Fruit fly (Drosophila melanogaster) whole organism, adult: ENCODE measurements around the gene robl37BC.

Experiments used
- CG11617 ChIP-seq: fragments of 200-800 bp; sonication (Bioruptor generic); optimal IDR thresholded peaks from 2 replicates; lab custom pipeline; 2017; ENCODE audit warnings: mild to moderate bottlenecking, missing biosample characterization, missing genetic modification reagents, missing genetic modification characterization
- CG12768 ChIP-seq: fragments of 200-800 bp; sonication (Bioruptor generic); optimal IDR thresholded peaks from 2 replicates; lab custom pipeline; 2017; ENCODE audit warnings: missing biosample characterization, missing genetic modification characterization, mild to moderate bottlenecking, moderate library complexity, missing genetic modification reagents
- CG14711 ChIP-seq: fragments of 200-800 bp; sonication (Bioruptor generic); optimal IDR thresholded peaks from 2 replicates; lab custom pipeline; 2018; ENCODE audit warnings: missing biosample characterization, mild to moderate bottlenecking, missing genetic modification characterization, moderate library complexity
- CG1620 ChIP-seq: fragments of 200-800 bp; sonication (Bioruptor generic); optimal IDR thresholded peaks from 2 replicates; lab custom pipeline; 2016; ENCODE audit warnings: missing biosample characterization, missing genetic modification characterization
- CG33017 ChIP-seq: fragments of 200-800 bp; sonication (Bioruptor generic); optimal IDR thresholded peaks from 2 replicates; lab custom pipeline; 2018; ENCODE audit warnings: missing biosample characterization, mild to moderate bottlenecking, missing genetic modification characterization, moderate library complexity
- CG5204 ChIP-seq: fragments of 200-800 bp; sonication (Bioruptor generic); optimal IDR thresholded peaks from 2 replicates; lab custom pipeline; 2016; ENCODE audit warnings: missing biosample characterization, missing genetic modification characterization
- CG7045 ChIP-seq: fragments of 200-800 bp; sonication (Bioruptor generic); optimal IDR thresholded peaks from 2 replicates; lab custom pipeline; 2017; ENCODE audit warnings: missing biosample characterization, mild to moderate bottlenecking, missing genetic modification characterization
- CG7101 ChIP-seq: fragments of 200-800 bp; sonication (Bioruptor generic); optimal IDR thresholded peaks from 2 replicates; lab custom pipeline; 2018; ENCODE audit warnings: missing biosample characterization, mild to moderate bottlenecking, missing genetic modification characterization, moderate library complexity
- Clk ChIP-seq: fragments of 200-800 bp; sonication (Bioruptor generic); optimal IDR thresholded peaks from 2 replicates; lab custom pipeline; 2017; ENCODE audit warnings: missing biosample characterization, missing genetic modification characterization
- Crg-1 ChIP-seq: fragments of 200-800 bp; sonication (Bioruptor generic); optimal IDR thresholded peaks from 2 replicates; lab custom pipeline; 2016; ENCODE audit warnings: missing biosample characterization, missing genetic modification characterization
- Hr96 ChIP-seq: fragments of 200-800 bp; sonication (Bioruptor generic); optimal IDR thresholded peaks from 2 replicates; lab custom pipeline; 2016; ENCODE audit warnings: missing biosample characterization, missing genetic modification characterization
- Mnt ChIP-seq: fragments of 200-800 bp; sonication (Bioruptor generic); optimal IDR thresholded peaks from 2 replicates; lab custom pipeline; 2016; ENCODE audit warnings: missing biosample characterization, mild to moderate bottlenecking, missing genetic modification characterization
- bab1 ChIP-seq: fragments of 200-800 bp; sonication (Bioruptor generic); optimal IDR thresholded peaks from 3 replicates; lab custom pipeline; 2019; ENCODE audit warnings: missing biosample characterization, mild to moderate bottlenecking, missing genetic modification characterization, moderate library complexity
- cic ChIP-seq: fragments of 200-800 bp; sonication (Bioruptor generic); optimal IDR thresholded peaks from 2 replicates; lab custom pipeline; 2017; ENCODE audit warnings: missing biosample characterization, mild to moderate bottlenecking, missing genetic modification characterization, moderate library complexity
- cnc ChIP-seq, 2 experiments: fragments of >200 bp; optimal IDR thresholded peaks; 2 replicates each; lab custom pipeline; 2017
- kay ChIP-seq: fragments of 200-800 bp; sonication (Bioruptor generic); peaks from one replicate; lab custom pipeline; 2016; ENCODE audit warnings: missing biosample characterization, missing genetic modification characterization, borderline replicate concordance
- ovo ChIP-seq: fragments of 200-800 bp; sonication (Bioruptor generic); optimal IDR thresholded peaks from 2 replicates; lab custom pipeline; 2016; ENCODE audit warnings: missing biosample characterization, missing genetic modification characterization
- pad ChIP-seq: fragments of 200-800 bp; sonication (Bioruptor generic); optimal IDR thresholded peaks from 3 replicates; lab custom pipeline; 2017; ENCODE audit warnings: missing biosample characterization, missing genetic modification characterization, mild to moderate bottlenecking, moderate library complexity, missing genetic modification reagents
- tj ChIP-seq: fragments of 200-800 bp; sonication (Bioruptor generic); optimal IDR thresholded peaks from 3 replicates; lab custom pipeline; 2017; ENCODE audit warnings: missing biosample characterization, mild to moderate bottlenecking, missing genetic modification characterization, moderate library complexity
- toe ChIP-seq: fragments of 200-800 bp; sonication (Bioruptor generic); optimal IDR thresholded peaks from 2 replicates; lab custom pipeline; 2016; ENCODE audit warnings: missing biosample characterization, missing genetic modification characterization

robl37BC gene

dm6 chr2L:18992196-18992595 is 18.5 kb upstream of the robl37BC start, which contains the start of gene CG46465:
CG46465 (plus strand) TSS chr2L:18992496.
- no peak for TF ChIP-seq ovo (GFP tag; lab: Kevin White, UChicago)
- peak; percentile 87 for TF ChIP-seq kay

dm6 chr2L:18995660-18996417 is 14.8 kb upstream of the robl37BC start, which contains the start of gene CG10650:
CG10650 (minus strand) TSS chr2L:18995934.
- no peak for TF ChIP-seq CG33017 (tag; lab: Kevin White, UChicago)
- no peak for TF ChIP-seq CG12768
- TF ChIP-seq CG7101, result no peak
- no peak for TF ChIP-seq Hr96 (GFP tag; lab: Kevin White, UChicago)
- TF ChIP-seq Clk (GFP tag; lab: Kevin White, UChicago), result no peak
- TF ChIP-seq CG14711, result no peak
- TF ChIP-seq kay, result peak; percentile 92
- no peak for TF ChIP-seq bab1
- no peak for TF ChIP-seq ovo (GFP tag; lab: Kevin White, UChicago)
- TF ChIP-seq Crg-1 (GFP tag; lab: Kevin White, UChicago), result no peak
- no peak for TF ChIP-seq cnc (optimal IDR thresholded peaks at IDR 0.05; lab: Kevin White, UChicago)
- no peak for TF ChIP-seq CG11617 (GFP tag; lab: Kevin White, UChicago)
- no peak for TF ChIP-seq CG5204
- TF ChIP-seq pad (GFP tag; lab: Kevin White, UChicago), result no peak
- no peak for TF ChIP-seq toe (GFP tag; lab: Kevin White, UChicago)
- TF ChIP-seq CG7045 (GFP tag; lab: Kevin White, UChicago), result no peak
- TF ChIP-seq cic (GFP tag; lab: Kevin White, UChicago), result peak; percentile 79
- TF ChIP-seq Mnt, result peak; percentile 48
- TF ChIP-seq tj (GFP tag; lab: Kevin White, UChicago), result no peak
- no peak for TF ChIP-seq CG1620 (GFP tag; lab: Kevin White, UChicago)

- TF ChIP-seq CG11617 (GFP tag; lab: Kevin White, UChicago) (no peak), Crg-1 (GFP tag; lab: Kevin White, UChicago) (no peak), ovo (GFP tag; lab: Kevin White, UChicago) (no peak), tj (GFP tag; lab: Kevin White, UChicago) (no peak), cnc (optimal IDR thresholded peaks at IDR 0.05; lab: Kevin White, UChicago) (no peak), Mnt (no peak), Clk (GFP tag; lab: Kevin White, UChicago) (no peak), CG5204 (no peak), Hr96 (GFP tag; lab: Kevin White, UChicago) (no peak), CG14711 (no peak), CG12768 (no peak), bab1 (no peak), CG7101 (no peak), CG33017 (tag; lab: Kevin White, UChicago) (no peak), toe (GFP tag; lab: Kevin White, UChicago) (no peak), pad (GFP tag; lab: Kevin White, UChicago) (no peak), CG7045 (GFP tag; lab: Kevin White, UChicago) (no peak), kay (no peak), cic (GFP tag; lab: Kevin White, UChicago) (no peak)
These were observed 13.5 kb upstream of the robl37BC start, which contains the start of gene CG31792 for dm6 chr2L:18997148-18997547. CG31792 (plus strand) TSS chr2L:18997448.

dm6 chr2L:19002468-19002867 is 8.2 kb upstream of the robl37BC start:
- TF ChIP-seq pad (GFP tag; lab: Kevin White, UChicago), result no peak
- no peak for TF ChIP-seq CG33017 (tag; lab: Kevin White, UChicago)
- no peak for TF ChIP-seq CG11617 (GFP tag; lab: Kevin White, UChicago)
- TF ChIP-seq ovo (GFP tag; lab: Kevin White, UChicago), result no peak
- no peak for TF ChIP-seq toe (GFP tag; lab: Kevin White, UChicago)
- no peak for TF ChIP-seq kay
- no peak for TF ChIP-seq cnc (optimal IDR thresholded peaks at IDR 0.05; lab: Kevin White, UChicago)
- no peak for TF ChIP-seq tj (GFP tag; lab: Kevin White, UChicago)
- no peak for TF ChIP-seq Mnt
- no peak for TF ChIP-seq CG1620 (GFP tag; lab: Kevin White, UChicago)
- no peak for TF ChIP-seq CG12768
- no peak for TF ChIP-seq Crg-1 (GFP tag; lab: Kevin White, UChicago)
- TF ChIP-seq bab1, result no peak
- no peak for TF ChIP-seq Clk (GFP tag; lab: Kevin White, UChicago)
- TF ChIP-seq CG5204, result no peak

dm6 chr2L:19002959-19003371 is 7.7 kb upstream of the robl37BC start, which contains the start of gene CG31793:
CG31793 (plus strand) TSS chr2L:19003367.
- TF ChIP-seq Mnt, result no peak
- peak; percentile 56 for TF ChIP-seq CG33017 (tag; lab: Kevin White, UChicago)
- TF ChIP-seq CG7101, result peak; percentile 85
- peak; percentile 68 for TF ChIP-seq CG14711
- peak; percentile 84 for TF ChIP-seq bab1
- TF ChIP-seq ovo (GFP tag; lab: Kevin White, UChicago), result peak; percentile 61
- no peak for TF ChIP-seq kay
- no peak for TF ChIP-seq cnc (optimal IDR thresholded peaks at IDR 0.05; lab: Kevin White, UChicago)
- peak; percentile 47 for TF ChIP-seq CG7045 (GFP tag; lab: Kevin White, UChicago)
- peak; percentile 55 for TF ChIP-seq Crg-1 (GFP tag; lab: Kevin White, UChicago)
- TF ChIP-seq CG5204, result peak; percentile 12
- no peak for TF ChIP-seq Hr96 (GFP tag; lab: Kevin White, UChicago)
- TF ChIP-seq CG1620 (GFP tag; lab: Kevin White, UChicago), result no peak
- TF ChIP-seq cic (GFP tag; lab: Kevin White, UChicago), result peak; percentile 89
- TF ChIP-seq pad (GFP tag; lab: Kevin White, UChicago), result peak; percentile 23
- no peak for TF ChIP-seq tj (GFP tag; lab: Kevin White, UChicago)
- TF ChIP-seq CG11617 (GFP tag; lab: Kevin White, UChicago), result peak; percentile 79
- TF ChIP-seq toe (GFP tag; lab: Kevin White, UChicago), result peak; percentile 18
- no peak for TF ChIP-seq CG12768
- no peak for TF ChIP-seq Clk (GFP tag; lab: Kevin White, UChicago)
